Worm (Caenorhabditis elegans) whole organism, early embryonic: ENCODE measurements around the gene F52D2.5.

ENCODE experiments used
- F13C5.2 ChIP-seq: sonication (generic microtip); optimal IDR thresholded peaks from 2 replicates; lab custom pipeline; 2017; ENCODE audit warnings: mild to moderate bottlenecking, missing genetic modification characterization, inconsistent platforms, missing compliant biosample characterization
- aly-1 ChIP-seq: sonication (generic microtip); optimal IDR thresholded peaks from 2 replicates; lab custom pipeline; 2016; ENCODE audit warnings: missing genetic modification characterization, missing compliant biosample characterization
- ama-1 ChIP-seq: fragments of 150-350 bp; optimal IDR thresholded peaks from 2 replicates; lab custom pipeline; 2014
- ceh-13 ChIP-seq: fragments of 200-800 bp; sonication (Bioruptor generic); optimal IDR thresholded peaks from 2 replicates; lab custom pipeline; 2018; ENCODE audit warnings: mild to moderate bottlenecking, missing genetic modification characterization, missing compliant biosample characterization
- ceh-36 ChIP-seq: sonication (generic microtip); optimal IDR thresholded peaks from 2 replicates; lab custom pipeline; 2016; ENCODE audit warnings: missing genetic modification characterization, inconsistent platforms, missing compliant biosample characterization
- hmbx-1 ChIP-seq: sonication (generic microtip); optimal IDR thresholded peaks from 2 replicates; lab custom pipeline; 2016; ENCODE audit warnings: mild to moderate bottlenecking, missing genetic modification characterization, missing compliant biosample characterization
- pes-1 ChIP-seq: fragments of 200-800 bp; sonication (Bioruptor generic); IDR thresholded peaks from 2 replicates; pipeline ENCODE4 v1.3.6; 2022; ENCODE audit warnings: missing genetic modification reagents, missing genetic modification characterization, missing compliant biosample characterization

DNA sequence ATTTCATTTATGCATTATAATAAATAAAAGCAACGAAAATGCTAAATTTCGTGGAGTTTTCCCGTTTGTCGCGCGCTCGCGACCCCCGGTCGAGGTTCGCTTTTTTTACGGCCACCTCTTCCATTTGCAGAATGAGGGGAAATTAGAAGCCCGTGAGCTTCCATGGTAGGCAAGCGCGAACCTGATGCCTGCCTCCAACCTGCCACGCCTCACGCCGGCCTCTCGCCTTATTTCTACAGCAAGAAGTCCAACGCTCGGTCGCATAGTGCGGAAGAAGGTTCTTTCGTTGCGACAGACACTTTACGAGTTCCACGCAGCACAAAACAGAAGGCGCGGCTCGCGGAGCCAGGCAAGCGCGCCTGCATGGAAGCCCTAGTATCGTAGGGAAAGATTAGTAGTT lies 3.0 kb downstream of the F52D2.5 start:
- TF ChIP-seq pes-1 (GFP tag; lab: Robert Waterston, UW) (no peak), ama-1 (lab: Kevin White, UChicago) (no peak), F13C5.2 (no peak), hmbx-1 (tag; lab: Kevin White, UChicago) (no peak), ceh-36 (tag; lab: Kevin White, UChicago) (no peak), aly-1 (tag; lab: Kevin White, UChicago) (no peak), ceh-13 (GFP tag; lab: Kevin White, UChicago) (no peak)
